Worm (Caenorhabditis elegans): Measurements from ENCODE around the gene C56E6.7.

- TF ChIP-seq fkh-10 (GFP tag; optimal IDR thresholded peaks at IDR 0.05) (no peak), nhr-25 (tag; optimal IDR thresholded peaks at IDR 0.05) (no peak), fos-1 (tag; optimal IDR thresholded peaks at IDR 0.05) (no peak), unc-62 (GFP tag; optimal IDR thresholded peaks at IDR 0.05) (no peak), pha-4 (tag; optimal IDR thresholded peaks at IDR 0.05) (no peak), nhr-237 (tag; optimal IDR thresholded peaks at IDR 0.05) (no peak), ceh-16 (tag; optimal IDR thresholded peaks at IDR 0.05) (no peak), lin-15B (tag; optimal IDR thresholded peaks at IDR 0.05) (no peak)
Measured at ce11 chrII:6470985-6471384, 45.4 kb upstream of the C56E6.7 start, which contains the start of gene dgk-5.

Data from whole organism, L3 larva.